Worm (Caenorhabditis elegans) whole organism, midembryonic: ENCODE results near the gene frpr-2.

Experiments
- T22C8.4 ChIP-seq: fragments of 200-800 bp; sonication (Bioruptor generic); IDR thresholded peaks from 2 replicates; pipeline ENCODE4 v1.3.6; 2022; ENCODE audit warnings: missing genetic modification characterization, missing compliant biosample characterization
- flt-1 ChIP-seq: fragments of 200-800 bp; sonication (Bioruptor generic); IDR thresholded peaks from 2 replicates; pipeline ENCODE4 v1.3.6; 2022; ENCODE audit warnings: missing genetic modification characterization, missing compliant biosample characterization
- klf-2 ChIP-seq: fragments of 200-800 bp; sonication (Bioruptor generic); conservative IDR thresholded peaks from 2 replicates; pipeline ENCODE4 v1.3.6; 2022; ENCODE audit warnings: missing genetic modification reagents, missing genetic modification characterization, missing compliant biosample characterization
- med-1 ChIP-seq: sonication (generic microtip); optimal IDR thresholded peaks from 2 replicates; lab custom pipeline; 2017; ENCODE audit warnings: missing genetic modification characterization, mild to moderate bottlenecking, missing compliant biosample characterization, antibody characterized with exemption, missing genetic modification reagents; ENCODE audit not compliant: insufficient read depth
- ztf-23 ChIP-seq: fragments of 200-800 bp; sonication (Bioruptor generic); IDR thresholded peaks from 2 replicates; pipeline ENCODE4 v1.3.6; 2022; ENCODE audit warnings: missing genetic modification reagents, missing genetic modification characterization, missing compliant biosample characterization

DNA sequence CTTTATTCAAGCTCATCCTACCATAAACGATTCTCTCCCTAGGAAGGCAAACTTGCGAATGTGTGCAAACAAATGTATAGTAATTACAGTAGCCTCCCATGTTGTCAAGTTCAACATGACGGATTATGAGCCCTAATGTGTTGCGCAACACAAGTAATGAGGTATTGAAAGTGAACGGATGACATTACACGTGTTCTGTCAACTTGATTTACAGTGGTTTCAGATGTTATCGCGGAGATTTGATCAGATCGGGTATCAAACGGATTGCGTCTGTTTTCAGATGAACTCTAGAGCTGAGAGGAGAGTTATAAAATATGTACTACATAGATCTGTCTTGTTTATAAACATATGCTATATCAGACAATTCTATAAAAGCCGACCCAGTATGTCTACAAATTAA, 37.1 kb downstream of the frpr-2 start:
- TF ChIP-seq T22C8.4 (no peak), klf-2 (GFP tag; lab: Robert Waterston, UW) (no peak), flt-1 (no peak), med-1 (GFP tag; lab: Kevin White, UChicago) (no peak), ztf-23 (GFP tag; lab: Robert Waterston, UW) (no peak)
